Worm (Caenorhabditis elegans) whole organism, late embryonic: Measurements from ENCODE around the gene F22E5.12.
"Not testable (repeated sequence)": the region's sequence is repeated elsewhere in the genome, so short reads cannot be mapped to it uniquely, and the experiment has no call there.

Source experiments
- T23F11.4 ChIP-seq: fragments of 200-800 bp; sonication (Bioruptor generic); optimal IDR thresholded peaks from 2 replicates; lab custom pipeline; 2018; ENCODE audit warnings: mild to moderate bottlenecking, missing genetic modification characterization, missing compliant biosample characterization
- Y22D7AL.16 ChIP-seq: sonication (generic microtip); optimal IDR thresholded peaks from 2 replicates; lab custom pipeline; 2016; ENCODE audit warnings: missing genetic modification characterization, missing compliant biosample characterization
- ahr-1 ChIP-seq: sonication (generic microtip); optimal IDR thresholded peaks from 2 replicates; lab custom pipeline; 2016; ENCODE audit warnings: missing genetic modification characterization, missing compliant biosample characterization
- ama-1 ChIP-seq: fragments of 150-350 bp; optimal IDR thresholded peaks from 2 replicates; lab custom pipeline; 2014
- ceh-2 ChIP-seq: sonication (generic microtip); optimal IDR thresholded peaks from 2 replicates; lab custom pipeline; 2016; ENCODE audit warnings: missing genotype, missing genetic modification characterization, missing compliant biosample characterization
- ceh-30 ChIP-seq: fragments of 150-350 bp; optimal IDR thresholded peaks from 2 replicates; lab custom pipeline; 2014; ENCODE audit warnings: missing biosample characterization, missing genetic modification characterization
- ceh-31 ChIP-seq: sonication (generic microtip); optimal IDR thresholded peaks from 2 replicates; lab custom pipeline; 2016; ENCODE audit warnings: missing genetic modification characterization, missing compliant biosample characterization
- ceh-34 ChIP-seq: sonication (generic microtip); optimal IDR thresholded peaks from 2 replicates; lab custom pipeline; 2016; ENCODE audit warnings: mild to moderate bottlenecking, missing genetic modification characterization, missing compliant biosample characterization
- ceh-48 ChIP-seq: sonication (generic microtip); optimal IDR thresholded peaks from 2 replicates; lab custom pipeline; 2016; ENCODE audit warnings: missing genetic modification characterization, inconsistent platforms, missing compliant biosample characterization
- dmd-4 ChIP-seq: sonication (generic microtip); optimal IDR thresholded peaks from 2 replicates; lab custom pipeline; 2016; ENCODE audit warnings: borderline replicate concordance, missing genetic modification characterization, missing compliant biosample characterization
- dve-1 ChIP-seq: sonication (generic microtip); optimal IDR thresholded peaks from 2 replicates; lab custom pipeline; 2017; ENCODE audit warnings: antibody characterized with exemption, mild to moderate bottlenecking, missing genetic modification characterization, missing compliant biosample characterization
- elt-2 ChIP-seq: sonication (generic microtip); optimal IDR thresholded peaks from 2 replicates; lab custom pipeline; 2016; ENCODE audit warnings: missing genetic modification reagents, missing genetic modification characterization, missing compliant biosample characterization
- elt-4 ChIP-seq: sonication (generic microtip); optimal IDR thresholded peaks from 2 replicates; lab custom pipeline; 2016; ENCODE audit warnings: missing genetic modification characterization, missing compliant biosample characterization
- eyg-1 ChIP-seq: sonication (generic microtip); optimal IDR thresholded peaks from 2 replicates; lab custom pipeline; 2016; ENCODE audit warnings: missing genotype, missing genetic modification characterization, missing compliant biosample characterization
- fkh-6 ChIP-seq: sonication (generic microtip); optimal IDR thresholded peaks from 2 replicates; lab custom pipeline; 2016; ENCODE audit warnings: missing genetic modification characterization, missing compliant biosample characterization
- hlh-13 ChIP-seq: fragments of 200-800 bp; sonication (Bioruptor generic); optimal IDR thresholded peaks from 2 replicates; lab custom pipeline; 2018; ENCODE audit warnings: mild to moderate bottlenecking, missing genetic modification characterization, missing compliant biosample characterization
- hlh-30 ChIP-seq: sonication (generic microtip); optimal IDR thresholded peaks from 2 replicates; lab custom pipeline; 2017; ENCODE audit warnings: antibody characterized with exemption, missing genetic modification characterization, missing compliant biosample characterization; ENCODE audit not compliant: insufficient read depth
- madf-2 ChIP-seq: sonication (generic microtip); optimal IDR thresholded peaks from 2 replicates; lab custom pipeline; 2017; ENCODE audit warnings: missing genetic modification characterization, missing compliant biosample characterization
- mec-3 ChIP-seq: sonication (generic microtip); optimal IDR thresholded peaks from 2 replicates; lab custom pipeline; 2016; ENCODE audit warnings: borderline replicate concordance, missing genetic modification characterization, missing compliant biosample characterization
- nfya-1 ChIP-seq: sonication (generic microtip); optimal IDR thresholded peaks from 2 replicates; lab custom pipeline; 2017; ENCODE audit warnings: missing genetic modification characterization, mild to moderate bottlenecking, missing compliant biosample characterization, antibody characterized with exemption, moderate library complexity
- npax-4 ChIP-seq: sonication (generic microtip); optimal IDR thresholded peaks from 2 replicates; lab custom pipeline; 2016; ENCODE audit warnings: missing genetic modification characterization, missing compliant biosample characterization
- odd-2 ChIP-seq: sonication (generic microtip); optimal IDR thresholded peaks from 2 replicates; lab custom pipeline; 2017; ENCODE audit warnings: antibody characterized with exemption, mild to moderate bottlenecking, missing genetic modification characterization, missing compliant biosample characterization
- pat-9 ChIP-seq: fragments of 200-800 bp; sonication (Bioruptor generic); optimal IDR thresholded peaks from 2 replicates; lab custom pipeline; 2018; ENCODE audit warnings: mild to moderate bottlenecking, missing genetic modification characterization, moderate library complexity, missing compliant biosample characterization
- pqm-1 ChIP-seq: sonication (generic microtip); optimal IDR thresholded peaks from 2 replicates; lab custom pipeline; 2016; ENCODE audit warnings: missing genetic modification characterization, missing compliant biosample characterization
- sdc-2 ChIP-seq: sonication (generic microtip); optimal IDR thresholded peaks from 2 replicates; lab custom pipeline; 2016; ENCODE audit warnings: missing genotype, missing genetic modification characterization, missing compliant biosample characterization
- unc-3 ChIP-seq, 2 experiments: fragments of 200-800 bp in 1 of 2; sonication (Bioruptor generic) in 1 of 2; sonication (generic microtip) in 1 of 2; conservative IDR thresholded peaks in 1 of 2; optimal IDR thresholded peaks in 1 of 2; 2 replicates each; pipeline versions ENCODE4 v1.3.6 to Lab custom; 2016 to 2022; ENCODE audit warnings: missing compliant biosample characterization in 2 of 2, missing genetic modification characterization in 2 of 2, missing genetic modification reagents in 1 of 2
- unc-86 ChIP-seq: sonication (generic microtip); optimal IDR thresholded peaks from 2 replicates; lab custom pipeline; 2016; ENCODE audit warnings: missing genetic modification characterization, missing compliant biosample characterization

The F22E5.12 gene

ce11 chrII:2622480-2622879, 24.2 kb downstream of the F22E5.12 start, which contains the start of gene D2062.5:
TSS of gene D2062.5 (plus strand) at chrII:2622780.
- TF ChIP-seq odd-2 (tag; lab: Kevin White, UChicago) = no peak
- TF ChIP-seq npax-4 (tag; lab: Kevin White, UChicago) = no peak
- TF ChIP-seq, all 69 proteins: peak for 0

- TF ChIP-seq ama-1 (lab: Kevin White, UChicago); ceh-31 (tag; lab: Kevin White, UChicago); unc-86 (tag; lab: Kevin White, UChicago): not testable (repeated sequence)
Observed at ce11 chrII:2619148-2619547, 27.5 kb downstream of the F22E5.12 start, which contains the start of gene msrp-6. TSS of gene msrp-6 (plus strand) at chrII:2619448.

- TF ChIP-seq unc-3 (GFP tag; conservative IDR thresholded peaks at IDR 0.05; lab: Robert Waterston, UW); unc-3 (tag; optimal IDR thresholded peaks at IDR 0.05; lab: Kevin White, UChicago); ceh-2 (tag; lab: Kevin White, UChicago); elt-2 (tag; lab: Kevin White, UChicago): not testable (repeated sequence)
Observed at ce11 chrII:2616634-2617033, 30.0 kb downstream of the F22E5.12 start, which contains the start of gene msrp-5. TSS of gene msrp-5 (plus strand) at chrII:2616934.

ce11 chrII:2612278-2612677, 34.4 kb downstream of the F22E5.12 start, which contains the start of gene D2062.13:
TSS of gene D2062.13 (plus strand) at chrII:2612578.
- not testable (repeated sequence) for TF ChIP-seq Y22D7AL.16; dmd-4 (tag; lab: Kevin White, UChicago); pat-9
- TF ChIP-seq, all 69 proteins: peak for 0; not testable (repeated sequence) for 69

ce11 chrII:2611009-2611408, 35.6 kb downstream of the F22E5.12 start:
- TF ChIP-seq T23F11.4 (GFP tag; lab: Kevin White, UChicago) (no peak), dve-1 (tag; lab: Kevin White, UChicago) (peak; percentile 56)

- TF ChIP-seq mec-3 (tag; lab: Kevin White, UChicago) (no peak), hlh-30 (tag; lab: Kevin White, UChicago) (no peak), npax-4 (tag; lab: Kevin White, UChicago) (no peak), ceh-30 (tag; lab: Kevin White, UChicago) (no peak), madf-2 (no peak), hlh-13 (GFP tag; lab: Kevin White, UChicago) (no peak), ceh-34 (no peak), elt-2 (tag; lab: Kevin White, UChicago) (peak; percentile 86)
Observed at ce11 chrII:2610202-2610912, 36.3 kb downstream of the F22E5.12 start, which contains the start of gene sri-38. TSS of gene sri-38 (plus strand) at chrII:2610862.

ce11 chrII:2605319-2605718, 41.3 kb downstream of the F22E5.12 start, which contains the start of gene sri-77:
TSS of gene sri-77 (minus strand) at chrII:2605419.
- TF ChIP-seq dmd-4 (tag; lab: Kevin White, UChicago) (no peak), ceh-31 (tag; lab: Kevin White, UChicago) (no peak), ama-1 (lab: Kevin White, UChicago) (no peak), nfya-1 (no peak), sdc-2 (tag; lab: Kevin White, UChicago) (no peak), madf-2 (no peak), pqm-1 (tag; lab: Kevin White, UChicago) (no peak)

ce11 chrII:2600931-2601330, 45.7 kb downstream of the F22E5.12 start:
- TF ChIP-seq eyg-1 (tag; lab: Kevin White, UChicago) (no peak), fkh-6 (tag; lab: Kevin White, UChicago) (no peak), madf-2 (no peak), ahr-1 (tag; lab: Kevin White, UChicago) (no peak), ceh-48 (no peak), elt-4 (tag; lab: Kevin White, UChicago) (no peak), ama-1 (lab: Kevin White, UChicago) (no peak)
